Worm (Caenorhabditis elegans): Measurements from ENCODE around the gene srab-18.
A peak's percentile ranks its signal among the peaks of the same experiment; 100 is the strongest.

Gene srab-18

ce11 chrV:9889629-9890028 lies 18.4 kb upstream of the srab-18 start, which contains the start of gene fshr-1 (continued):
- no peak for TF ChIP-seq fos-1 (tag; optimal IDR thresholded peaks at IDR 0.05)
- no peak for TF ChIP-seq fkh-10 (GFP tag; optimal IDR thresholded peaks at IDR 0.05)
- peak; percentile 86 for TF ChIP-seq elt-2 (tag; optimal IDR thresholded peaks at IDR 0.05)
- TF ChIP-seq mdl-1 (tag; optimal IDR thresholded peaks at IDR 0.05), result no peak
- TF ChIP-seq mml-1 (tag; optimal IDR thresholded peaks at IDR 0.05), result no peak
- TF ChIP-seq ceh-16 (tag; optimal IDR thresholded peaks at IDR 0.05), result no peak
- no peak for TF ChIP-seq lin-39 (tag; optimal IDR thresholded peaks at IDR 0.05)
- TF ChIP-seq pha-4 (tag; optimal IDR thresholded peaks at IDR 0.05), result peak; percentile 45
- no peak for TF ChIP-seq ceh-82 (tag; optimal IDR thresholded peaks at IDR 0.05)

DNA sequence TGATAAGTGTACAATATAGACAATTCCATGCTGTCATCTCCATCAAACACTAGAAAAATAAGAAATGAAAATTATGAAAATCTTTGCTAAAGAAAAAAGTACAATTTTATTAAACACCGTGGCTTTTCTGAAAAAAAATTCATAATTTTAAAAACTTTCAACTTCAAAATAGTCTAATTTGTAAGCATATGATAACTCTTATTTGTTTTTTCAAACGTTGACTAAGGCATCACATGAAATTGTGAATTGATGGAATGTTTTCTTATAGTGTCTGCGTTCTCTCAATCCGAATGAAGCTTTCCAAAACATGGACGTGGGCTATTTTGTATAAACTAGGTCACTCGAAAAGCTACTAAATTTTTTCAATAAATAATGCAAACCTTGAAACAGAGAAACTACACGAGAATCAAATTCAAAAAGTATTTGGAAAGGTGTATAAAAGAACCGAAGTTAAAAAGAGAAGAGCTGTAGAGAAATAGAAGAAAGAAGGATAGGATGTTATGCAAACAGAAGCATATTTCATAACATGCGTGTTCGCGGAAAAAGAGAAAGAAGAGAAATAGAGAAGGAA lies 14.8 kb upstream of the srab-18 start, which contains the start of gene clp-9:
clp-9 (minus strand) TSS at position 51 of the 571 bp plus-strand sequence.
- TF ChIP-seq nhr-25 (tag; optimal IDR thresholded peaks at IDR 0.05) (no peak), pqm-1 (tag; optimal IDR thresholded peaks at IDR 0.05) (no peak), nhr-23 (tag; optimal IDR thresholded peaks at IDR 0.05) (peak; percentile 39), tbx-2 (tag; optimal IDR thresholded peaks at IDR 0.05) (no peak), nhr-76 (tag; optimal IDR thresholded peaks at IDR 0.05) (no peak), pha-4 (tag; optimal IDR thresholded peaks at IDR 0.05) (peak; percentile 40)

DNA sequence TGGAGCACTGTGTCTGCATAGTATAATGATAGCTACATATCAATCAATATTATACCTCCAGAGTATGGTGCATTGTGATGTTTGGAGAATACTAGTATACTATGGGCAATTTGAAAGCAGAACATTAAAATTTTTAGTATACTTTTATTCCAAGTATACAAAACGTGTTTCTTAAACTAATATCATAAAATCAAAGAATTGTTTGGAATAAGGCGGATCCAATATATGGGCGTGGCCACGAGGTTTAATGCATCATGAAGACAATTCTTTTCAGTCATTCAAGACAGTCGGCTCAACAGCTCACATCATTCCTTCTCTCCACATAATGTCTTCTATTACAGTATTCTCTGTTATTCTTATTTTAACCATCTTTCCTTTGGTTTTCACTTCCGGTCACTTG lies 8.6 kb upstream of the srab-18 start, which contains the start of gene sdz-31:
sdz-31 (plus strand) TSS at position 301 of the 400 bp plus-strand sequence.
- TF ChIP-seq lin-39 (tag; optimal IDR thresholded peaks at IDR 0.05) (no peak), nhr-77 (tag; optimal IDR thresholded peaks at IDR 0.05) (no peak), nhr-43 (tag; optimal IDR thresholded peaks at IDR 0.05; ENCODE audit: poor library complexity, severe bottlenecking) (no peak), eor-1 (tag; optimal IDR thresholded peaks at IDR 0.05) (no peak), nhr-28 (tag; optimal IDR thresholded peaks at IDR 0.05) (no peak), elt-3 (tag; optimal IDR thresholded peaks at IDR 0.05) (no peak), aly-2 (tag; optimal IDR thresholded peaks at IDR 0.05) (no peak), tbx-2 (tag; optimal IDR thresholded peaks at IDR 0.05) (no peak), ama-1 (optimal IDR thresholded peaks at IDR 0.05) (no peak), ceh-82 (tag; optimal IDR thresholded peaks at IDR 0.05) (no peak), daf-12 (tag; optimal IDR thresholded peaks at IDR 0.05) (no peak), lsy-12 (tag; optimal IDR thresholded peaks at IDR 0.05) (no peak), nhr-237 (tag; optimal IDR thresholded peaks at IDR 0.05) (no peak), nhr-11 (tag; optimal IDR thresholded peaks at IDR 0.05) (no peak), lin-15B (tag; optimal IDR thresholded peaks at IDR 0.05) (no peak), nhr-12 (tag; optimal IDR thresholded peaks at IDR 0.05) (no peak), pqm-1 (tag; optimal IDR thresholded peaks at IDR 0.05) (no peak)

ce11 chrV:9879404-9879803 lies 8.2 kb upstream of the srab-18 start, which contains the start of gene srab-26:
Gene srab-26 (minus strand): TSS chrV:9879504.
- TF ChIP-seq egl-5 (tag; optimal IDR thresholded peaks at IDR 0.05) (no peak), nhr-76 (tag; optimal IDR thresholded peaks at IDR 0.05) (no peak), ztf-4 (tag; optimal IDR thresholded peaks at IDR 0.05) (no peak)

ce11 chrV:9868311-9868710 lies 2.9 kb downstream of the srab-18 start, which contains the start of gene srab-17:
Gene srab-17 (minus strand): TSS chrV:9868411.
- no peak for TF ChIP-seq lin-39 (tag; optimal IDR thresholded peaks at IDR 0.05)
- no peak for TF ChIP-seq ceh-9 (tag; optimal IDR thresholded peaks at IDR 0.05)
- TF ChIP-seq nhr-12 (tag; optimal IDR thresholded peaks at IDR 0.05), result no peak
- TF ChIP-seq jun-1 (tag; optimal IDR thresholded peaks at IDR 0.05), result no peak
- no peak for TF ChIP-seq elt-2 (tag; optimal IDR thresholded peaks at IDR 0.05)

DNA sequence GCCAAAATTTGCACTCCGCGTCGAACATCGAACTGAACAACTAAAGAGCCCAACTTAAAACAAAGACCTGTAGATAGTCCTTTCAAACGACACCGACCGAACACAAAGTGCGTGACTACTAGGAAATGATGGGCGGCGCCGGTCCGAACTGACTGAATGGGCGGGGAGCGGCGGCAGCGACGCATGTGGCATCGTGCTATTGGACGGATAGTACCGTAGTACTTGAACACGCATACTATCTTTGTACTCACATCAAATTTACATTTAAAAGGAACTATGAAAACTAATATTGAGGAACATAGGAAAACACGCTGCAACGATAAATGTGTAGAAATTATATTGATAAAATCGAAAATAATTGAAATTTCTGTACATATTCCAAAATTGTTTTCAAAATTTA lies 10.9 kb downstream of the srab-18 start:
- no peak for TF ChIP-seq fkh-2 (tag; optimal IDR thresholded peaks at IDR 0.05)
- peak; percentile 99 for TF ChIP-seq nfya-1 (tag; optimal IDR thresholded peaks at IDR 0.05; ENCODE audit: insufficient read depth)
- TF ChIP-seq lsy-12 (tag; optimal IDR thresholded peaks at IDR 0.05), result peak; percentile 80
